Fruit fly (Drosophila melanogaster) whole organism, prepupa: Measurements from ENCODE around the gene kis.
A peak's percentile ranks its signal among the peaks of the same experiment; 100 is the strongest.

Source experiments
- Blimp-1 ChIP-seq: fragments of 200-800 bp; sonication (Bioruptor generic); optimal IDR thresholded peaks from 3 replicates; lab custom pipeline; 2017; ENCODE audit warnings: missing biosample characterization, missing genetic modification characterization, mild to moderate bottlenecking, moderate library complexity, missing genetic modification reagents
- CG10631 ChIP-seq: fragments of 200-800 bp; sonication (Bioruptor generic); optimal IDR thresholded peaks from 2 replicates; lab custom pipeline; 2016; ENCODE audit warnings: missing biosample characterization, missing genetic modification characterization
- CG10669 ChIP-seq: fragments of 200-800 bp; sonication (Bioruptor generic); optimal IDR thresholded peaks from 3 replicates; lab custom pipeline; 2018; ENCODE audit warnings: missing biosample characterization, mild to moderate bottlenecking, missing genetic modification characterization, moderate library complexity
- CG11294 ChIP-seq: fragments of 200-800 bp; sonication (Bioruptor generic); IDR thresholded peaks from 2 replicates; pipeline ENCODE4 v1.3.6; 2022; ENCODE audit warnings: missing biosample characterization, missing genetic modification characterization
- CG11762 ChIP-seq: fragments of 200-800 bp; sonication (Bioruptor generic); optimal IDR thresholded peaks from 3 replicates; lab custom pipeline; 2016; ENCODE audit warnings: missing biosample characterization, missing genetic modification characterization; ENCODE audit not compliant: insufficient read depth
- CG1621 ChIP-seq: fragments of 200-800 bp; sonication (Bioruptor generic); optimal IDR thresholded peaks from 3 replicates; lab custom pipeline; 2018; ENCODE audit warnings: missing biosample characterization, mild to moderate bottlenecking, missing genetic modification characterization
- CG16779 ChIP-seq: fragments of 200-800 bp; sonication (Bioruptor generic); optimal IDR thresholded peaks from 3 replicates; lab custom pipeline; 2017; ENCODE audit warnings: missing biosample characterization, mild to moderate bottlenecking, missing genetic modification characterization
- CG3032 ChIP-seq: fragments of 200-800 bp; optimal IDR thresholded peaks from 2 replicates; lab custom pipeline; 2019; ENCODE audit warnings: missing biosample characterization, mild to moderate bottlenecking, missing genetic modification characterization, moderate library complexity
- CG31627 ChIP-seq: fragments of 200-800 bp; sonication (Bioruptor generic); optimal IDR thresholded peaks from 3 replicates; lab custom pipeline; 2016; ENCODE audit warnings: missing biosample characterization, missing genetic modification characterization
- CG32006 ChIP-seq: fragments of 200-800 bp; sonication (Bioruptor generic); optimal IDR thresholded peaks from 3 replicates; lab custom pipeline; 2017; ENCODE audit warnings: missing biosample characterization, mild to moderate bottlenecking, missing genetic modification characterization
- CG34406 ChIP-seq: fragments of 200-800 bp; sonication (Bioruptor generic); optimal IDR thresholded peaks from 3 replicates; lab custom pipeline; 2016; ENCODE audit warnings: missing biosample characterization, missing genetic modification characterization
- CG4318 ChIP-seq: fragments of 200-800 bp; sonication (Bioruptor generic); optimal IDR thresholded peaks from 3 replicates; lab custom pipeline; 2017; ENCODE audit warnings: missing biosample characterization, mild to moderate bottlenecking, missing genetic modification characterization
- CG6276 ChIP-seq: fragments of 200-800 bp; sonication (Bioruptor generic); optimal IDR thresholded peaks from 2 replicates; lab custom pipeline; 2017; ENCODE audit warnings: missing biosample characterization, mild to moderate bottlenecking, missing genetic modification characterization
- CG6792 ChIP-seq: fragments of 200-800 bp; sonication (Bioruptor generic); optimal IDR thresholded peaks from 3 replicates; lab custom pipeline; 2016; ENCODE audit warnings: missing biosample characterization, missing genetic modification characterization
- CG6808 ChIP-seq: fragments of 200-800 bp; sonication (Bioruptor generic); optimal IDR thresholded peaks from 3 replicates; lab custom pipeline; 2017; ENCODE audit warnings: missing biosample characterization, missing genetic modification characterization, mild to moderate bottlenecking, moderate library complexity, missing genetic modification reagents
- CG7368 ChIP-seq: fragments of 200-800 bp; sonication (Bioruptor generic); optimal IDR thresholded peaks from 3 replicates; lab custom pipeline; 2016; ENCODE audit warnings: missing biosample characterization, missing genetic modification characterization
- CG8119 ChIP-seq: fragments of 200-800 bp; sonication (Bioruptor generic); IDR thresholded peaks from 3 replicates; pipeline ENCODE4 v1.3.6; 2022; ENCODE audit warnings: missing biosample characterization, missing genetic modification characterization
- CG8319 ChIP-seq: fragments of 200-800 bp; sonication (Bioruptor generic); optimal IDR thresholded peaks from 3 replicates; lab custom pipeline; 2016; ENCODE audit warnings: missing biosample characterization, missing genetic modification characterization
- CG8632 ChIP-seq: fragments of 200-800 bp; sonication (Bioruptor generic); optimal IDR thresholded peaks from 3 replicates; lab custom pipeline; 2016; ENCODE audit warnings: missing biosample characterization, missing genetic modification characterization
- CG9139 ChIP-seq: fragments of 200-800 bp; sonication (Bioruptor generic); optimal IDR thresholded peaks from 3 replicates; lab custom pipeline; 2017; ENCODE audit warnings: missing biosample characterization, mild to moderate bottlenecking, missing genetic modification characterization
- Eip75B ChIP-seq: fragments of 200-800 bp; sonication (Bioruptor generic); optimal IDR thresholded peaks from 3 replicates; lab custom pipeline; 2016; ENCODE audit warnings: missing biosample characterization, missing genetic modification characterization
- Eip78C ChIP-seq: fragments of 200-800 bp; sonication (Bioruptor generic); peaks from one replicate; lab custom pipeline; 2016; ENCODE audit warnings: missing biosample characterization, missing genetic modification characterization
- Eip93F ChIP-seq: fragments of 200-800 bp; sonication (Bioruptor generic); optimal IDR thresholded peaks from 2 replicates; lab custom pipeline; 2016; ENCODE audit warnings: missing biosample characterization, mild to moderate bottlenecking, missing genetic modification characterization
- Ets96B ChIP-seq: fragments of 200-800 bp; optimal IDR thresholded peaks from 2 replicates; lab custom pipeline; 2019; ENCODE audit warnings: missing biosample characterization, mild to moderate bottlenecking, missing genetic modification characterization, moderate library complexity
- Gug ChIP-seq: fragments of 200-800 bp; sonication (Bioruptor generic); IDR thresholded peaks from 2 replicates; pipeline ENCODE4 v1.3.6; 2022; ENCODE audit warnings: missing biosample characterization, missing genetic modification characterization
- Hr38 ChIP-seq: sonication (Bioruptor generic); optimal IDR thresholded peaks from 2 replicates; lab custom pipeline; 2016; ENCODE audit warnings: missing biosample characterization, missing genetic modification characterization
- Hr39 ChIP-seq: fragments of 200-800 bp; sonication (Bioruptor generic); optimal IDR thresholded peaks from 2 replicates; lab custom pipeline; 2016; ENCODE audit warnings: missing biosample characterization, missing genetic modification characterization
- Hr4 ChIP-seq: fragments of 200-800 bp; sonication (Bioruptor generic); optimal IDR thresholded peaks from 3 replicates; lab custom pipeline; 2016; ENCODE audit warnings: missing biosample characterization, missing genetic modification characterization
- Lpt ChIP-seq: fragments of 200-800 bp; sonication (Bioruptor generic); optimal IDR thresholded peaks from 3 replicates; lab custom pipeline; 2016; ENCODE audit warnings: missing biosample characterization, missing genetic modification characterization
- Met ChIP-seq: fragments of 200-800 bp; sonication (Bioruptor generic); optimal IDR thresholded peaks from 3 replicates; lab custom pipeline; 2016; ENCODE audit warnings: missing biosample characterization, missing genetic modification characterization
- OdsH ChIP-seq: fragments of 200-800 bp; sonication (Bioruptor generic); optimal IDR thresholded peaks from 3 replicates; lab custom pipeline; 2016; ENCODE audit warnings: missing biosample characterization, missing genetic modification characterization
- Smox ChIP-seq: fragments of 200-800 bp; sonication (Bioruptor generic); optimal IDR thresholded peaks from 3 replicates; lab custom pipeline; 2016; ENCODE audit warnings: missing biosample characterization, missing genetic modification characterization
- Sox102F ChIP-seq: fragments of 200-800 bp; sonication (Bioruptor generic); optimal IDR thresholded peaks from 2 replicates; lab custom pipeline; 2016; ENCODE audit warnings: missing biosample characterization, mild to moderate bottlenecking, missing genetic modification characterization
- Sox14 ChIP-seq: fragments of 200-800 bp; sonication (Bioruptor generic); optimal IDR thresholded peaks from 3 replicates; lab custom pipeline; 2016; ENCODE audit warnings: missing biosample characterization, missing genetic modification characterization
- Sox15 ChIP-seq: fragments of 200-800 bp; sonication (Bioruptor generic); optimal IDR thresholded peaks from 3 replicates; lab custom pipeline; 2016; ENCODE audit warnings: missing biosample characterization, missing genetic modification characterization
- achi ChIP-seq: fragments of 200-800 bp; sonication (Bioruptor generic); optimal IDR thresholded peaks from 3 replicates; lab custom pipeline; 2016; ENCODE audit warnings: missing biosample characterization, missing genetic modification characterization
- cyc ChIP-seq: fragments of 200-800 bp; sonication (Bioruptor generic); optimal IDR thresholded peaks from 3 replicates; lab custom pipeline; 2016; ENCODE audit warnings: missing biosample characterization, missing genetic modification characterization
- dac ChIP-seq: fragments of 200-800 bp; sonication (Bioruptor generic); optimal IDR thresholded peaks from 2 replicates; lab custom pipeline; 2017; ENCODE audit warnings: missing biosample characterization, mild to moderate bottlenecking, missing genetic modification characterization
- dsx ChIP-seq: fragments of 200-800 bp; optimal IDR thresholded peaks from 3 replicates; lab custom pipeline; 2019; ENCODE audit warnings: missing biosample characterization, mild to moderate bottlenecking, missing genetic modification characterization, moderate library complexity; ENCODE audit not compliant: poor library complexity, severe bottlenecking
- eg ChIP-seq: fragments of 200-800 bp; sonication (Bioruptor generic); IDR thresholded peaks from 3 replicates; pipeline ENCODE4 v1.3.6; 2022; ENCODE audit warnings: missing biosample characterization, missing genetic modification characterization
- esn ChIP-seq: fragments of 200-800 bp; sonication (Bioruptor generic); optimal IDR thresholded peaks from 2 replicates; lab custom pipeline; 2016; ENCODE audit warnings: missing biosample characterization, mild to moderate bottlenecking, missing genetic modification characterization, moderate library complexity
- fd59A ChIP-seq: fragments of 200-800 bp; sonication (Bioruptor generic); optimal IDR thresholded peaks from 2 replicates; lab custom pipeline; 2017; ENCODE audit warnings: missing biosample characterization, mild to moderate bottlenecking, missing genetic modification characterization, missing genetic modification reagents
- fd85E ChIP-seq: fragments of 200-800 bp; sonication (Bioruptor generic); optimal IDR thresholded peaks from 3 replicates; lab custom pipeline; 2016; ENCODE audit warnings: missing biosample characterization, missing genetic modification characterization
- fkh ChIP-seq: fragments of 200-800 bp; sonication (Bioruptor generic); optimal IDR thresholded peaks from 3 replicates; lab custom pipeline; 2017; ENCODE audit warnings: missing biosample characterization, mild to moderate bottlenecking, missing genetic modification characterization, moderate library complexity
- lz ChIP-seq: fragments of 200-800 bp; sonication (Bioruptor generic); optimal IDR thresholded peaks from 3 replicates; lab custom pipeline; 2016; ENCODE audit warnings: missing biosample characterization, missing genetic modification characterization
- net ChIP-seq: fragments of 200-800 bp; sonication (Bioruptor generic); optimal IDR thresholded peaks from 3 replicates; lab custom pipeline; 2016; ENCODE audit warnings: missing biosample characterization, missing genetic modification characterization
- pdm3 ChIP-seq: fragments of 200-800 bp; sonication (Bioruptor generic); optimal IDR thresholded peaks from 3 replicates; lab custom pipeline; 2016; ENCODE audit warnings: missing biosample characterization, missing genetic modification characterization
- salr ChIP-seq, 2 experiments: fragments of 200-800 bp; sonication (Bioruptor generic); optimal IDR thresholded peaks; 3 replicates each; lab custom pipeline; 2016 to 2018; ENCODE audit warnings: missing biosample characterization in 2 of 2, missing genetic modification characterization in 2 of 2, mild to moderate bottlenecking in 1 of 2
- svp ChIP-seq: fragments of 200-800 bp; sonication (Bioruptor generic); peaks from one replicate; lab custom pipeline; 2016; ENCODE audit warnings: missing biosample characterization, missing genetic modification characterization
- topi ChIP-seq: fragments of 200-800 bp; sonication (Bioruptor generic); optimal IDR thresholded peaks from 3 replicates; lab custom pipeline; 2016; ENCODE audit warnings: missing biosample characterization, missing genetic modification characterization
- vri ChIP-seq: fragments of 200-800 bp; sonication (Bioruptor generic); optimal IDR thresholded peaks from 3 replicates; lab custom pipeline; 2016; ENCODE audit warnings: missing biosample characterization, mild to moderate bottlenecking, missing genetic modification characterization

The kis gene

DNA sequence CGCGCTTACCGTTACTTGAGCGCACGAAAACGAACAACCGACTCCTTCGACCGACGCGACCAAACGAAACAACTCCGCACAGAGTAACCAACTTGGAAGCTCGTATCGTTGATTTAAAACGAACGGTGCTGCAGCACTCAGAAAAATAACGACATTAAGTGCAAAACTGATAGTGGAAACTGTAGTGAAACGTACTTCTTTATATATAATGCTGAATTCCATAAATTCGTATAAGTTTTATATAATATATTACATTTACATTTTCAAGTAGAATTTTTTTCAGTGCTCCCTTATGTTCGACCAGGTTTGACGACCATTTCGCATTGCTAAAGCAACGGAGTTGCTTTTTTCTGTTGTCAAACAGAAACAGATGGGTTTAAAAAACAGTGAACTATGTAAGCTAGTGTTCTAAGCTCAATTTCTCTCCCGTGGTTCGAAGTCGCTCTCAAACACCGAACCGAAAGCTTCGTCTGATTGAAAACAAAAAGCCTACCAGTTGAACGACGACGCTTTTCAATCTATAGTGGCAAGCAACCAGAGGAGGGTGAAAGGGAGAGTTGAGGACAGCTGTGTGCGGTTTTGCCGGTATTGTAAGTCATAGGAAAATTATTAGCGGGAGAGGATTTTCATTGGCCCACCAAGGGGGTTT is 16.9 kb upstream of the kis start, which contains the start of gene CG17075:
CG17075 (minus strand) TSS at position 65 of the 649 bp plus-strand sequence.
- TF ChIP-seq Sox102F (GFP tag; lab: Kevin White, UChicago) (no peak), CG10631 (peak; percentile 87), fkh (GFP tag; lab: Kevin White, UChicago) (peak; percentile 67), vri (GFP tag; lab: Kevin White, UChicago) (no peak), cyc (GFP tag; lab: Kevin White, UChicago) (peak; percentile 77), lz (GFP tag; lab: Kevin White, UChicago) (peak; percentile 75), CG6792 (GFP tag; lab: Kevin White, UChicago) (peak; percentile 82), Sox15 (peak; percentile 65), fd85E (GFP tag; lab: Kevin White, UChicago) (peak; percentile 32), Sox14 (peak; percentile 77), CG32006 (GFP tag; lab: Kevin White, UChicago) (peak; percentile 96), net (peak; percentile 93), CG8119 (GFP tag; lab: Robert Waterston, UW) (peak; percentile 97), OdsH (GFP tag; lab: Kevin White, UChicago) (peak; percentile 92), CG34406 (peak; percentile 80), CG6808 (GFP tag; lab: Kevin White, UChicago) (peak; percentile 71), CG11762 (GFP tag; lab: Kevin White, UChicago) (peak; percentile 82), pdm3 (GFP tag; lab: Kevin White, UChicago) (no peak), Eip78C (peak; percentile 95), CG1621 (tag; lab: Kevin White, UChicago) (peak; percentile 74), Eip93F (no peak), Blimp-1 (GFP tag; lab: Kevin White, UChicago) (peak; percentile 46), esn (GFP tag; lab: Kevin White, UChicago) (peak; percentile 88), achi (GFP tag; lab: Kevin White, UChicago) (peak; percentile 89), Eip75B (GFP tag; lab: Kevin White, UChicago) (peak; percentile 90), CG4318 (GFP tag; lab: Kevin White, UChicago) (no peak), eg (GFP tag; lab: Robert Waterston, UW) (peak; percentile 97), Smox (GFP tag; lab: Kevin White, UChicago) (no peak), Lpt (GFP tag; lab: Kevin White, UChicago) (peak; percentile 89), CG10669 (GFP tag; lab: Kevin White, UChicago) (peak; percentile 80), Hr38 (no peak), Hr39 (GFP tag; lab: Kevin White, UChicago) (peak; percentile 61), CG31627 (GFP tag; lab: Kevin White, UChicago) (peak; percentile 69), fd59A (peak; percentile 72), CG11294 (GFP tag; lab: Robert Waterston, UW) (peak; percentile 83), CG16779 (peak; percentile 89), CG6276 (GFP tag; lab: Kevin White, UChicago) (peak; percentile 93), dsx (GFP tag; lab: Kevin White, UChicago) (peak; percentile 78), Gug (peak; percentile 92), Met (GFP tag; lab: Kevin White, UChicago) (no peak), CG8319 (GFP tag; lab: Kevin White, UChicago) (peak; percentile 75), CG9139 (GFP tag; lab: Kevin White, UChicago) (peak; percentile 34), CG7368 (GFP tag; lab: Kevin White, UChicago) (peak; percentile 81), salr (GFP tag; optimal IDR thresholded peaks at IDR 0.05; lab: Kevin White, UChicago) (peak; percentile 58 to 83), CG8632 (peak; percentile 78), Ets96B (peak; percentile 87), CG3032 (tag; lab: Kevin White, UChicago) (peak; percentile 79), topi (GFP tag; lab: Kevin White, UChicago) (peak; percentile 79), dac (GFP tag; lab: Kevin White, UChicago) (peak; percentile 90), svp (GFP tag; lab: Kevin White, UChicago) (no peak), Hr4 (peak; percentile 95)
